Fruit fly (Drosophila melanogaster): ENCODE measurements around the gene CG42494.

Gene CG42494

dm6 chr3L:3198447-3199402, 14.5 kb downstream of the CG42494 start, which contains the start of the genes CG32276 and gry:
CG32276 (minus strand) TSS chr3L:3199047.
gry (plus strand) TSS chr3L:3199090.
- TF ChIP-seq OdsH (GFP tag; optimal IDR thresholded peaks at IDR 0.05), result peak; percentile 75
- peak; percentile 76 for TF ChIP-seq ey (GFP tag; optimal IDR thresholded peaks at IDR 0.05)
- TF ChIP-seq Dfd (GFP tag; optimal IDR thresholded peaks at IDR 0.05), result no peak
- TF ChIP-seq h (GFP tag; optimal IDR thresholded peaks at IDR 0.05), result peak; percentile 90
- no peak for TF ChIP-seq brk (GFP tag; optimal IDR thresholded peaks at IDR 0.05)
- peak; percentile 90 for TF ChIP-seq jim (GFP tag; optimal IDR thresholded peaks at IDR 0.05)
- TF ChIP-seq Rel (GFP tag; optimal IDR thresholded peaks at IDR 0.05), result no peak
- peak; percentile 73 for TF ChIP-seq Rel (tag; optimal IDR thresholded peaks at IDR 0.05)
- no peak for TF ChIP-seq Mio (GFP tag; optimal IDR thresholded peaks at IDR 0.05)
- no peak for TF ChIP-seq dl (GFP tag; optimal IDR thresholded peaks at IDR 0.05; ENCODE audit: insufficient read depth in 1 of 2, partially characterized antibody in 2 of 2)
- TF ChIP-seq Hr78 (GFP tag; optimal IDR thresholded peaks at IDR 0.05), result no peak
- no peak for TF ChIP-seq Abd-B (GFP tag; optimal IDR thresholded peaks at IDR 0.05)
- peak; percentile 69 for TF ChIP-seq sv (GFP tag; optimal IDR thresholded peaks at IDR 0.05)
- TF ChIP-seq Hnf4 (GFP tag; optimal IDR thresholded peaks at IDR 0.05), result no peak
- no peak for TF ChIP-seq pan (optimal IDR thresholded peaks at IDR 0.05)
- TF ChIP-seq HLH106 (tag; optimal IDR thresholded peaks at IDR 0.05), result peak; percentile 79
- TF ChIP-seq fru (GFP tag; optimal IDR thresholded peaks at IDR 0.05), result peak; percentile 89
- TF ChIP-seq Vsx2 (GFP tag; optimal IDR thresholded peaks at IDR 0.05; ENCODE audit: partially characterized antibody), result no peak
- TF ChIP-seq Jra (GFP tag; optimal IDR thresholded peaks at IDR 0.05), result no peak
- TF ChIP-seq Myc (optimal IDR thresholded peaks at IDR 0.05), result peak; percentile 83
- peak; percentile 18 for TF ChIP-seq CG32264 (GFP tag; optimal IDR thresholded peaks at IDR 0.05)
- no peak for TF ChIP-seq tai (GFP tag; optimal IDR thresholded peaks at IDR 0.05)
- no peak for TF ChIP-seq sage (GFP tag; optimal IDR thresholded peaks at IDR 0.05)
- no peak for TF ChIP-seq lola (GFP tag; optimal IDR thresholded peaks at IDR 0.05)
- no peak for TF ChIP-seq GATAd (GFP tag; optimal IDR thresholded peaks at IDR 0.05)
- TF ChIP-seq br (GFP tag; optimal IDR thresholded peaks at IDR 0.05), result peak; percentile 81
- peak; percentile 80 for TF ChIP-seq Sp1 (GFP tag; optimal IDR thresholded peaks at IDR 0.05)
- TF ChIP-seq rgr (GFP tag; optimal IDR thresholded peaks at IDR 0.05), result peak; percentile 87
- peak; percentile 57 for TF ChIP-seq Hr83 (GFP tag; optimal IDR thresholded peaks at IDR 0.05; ENCODE audit: poor library complexity, severe bottlenecking)
- TF ChIP-seq dsf (GFP tag; optimal IDR thresholded peaks at IDR 0.05; ENCODE audit: borderline replicate concordance), result no peak
- peak in 1 of 2 experiments; percentile 90 for TF ChIP-seq foxo (GFP tag; optimal IDR thresholded peaks at IDR 0.05)
- TF ChIP-seq CG9705 (GFP tag; optimal IDR thresholded peaks at IDR 0.05), result peak; percentile 63
- TF ChIP-seq Dif (GFP tag; optimal IDR thresholded peaks at IDR 0.05; ENCODE audit: partially characterized antibody), result no peak
- TF ChIP-seq psq (GFP tag; optimal IDR thresholded peaks at IDR 0.05), result peak; percentile 62
- peak; percentile 88 for TF ChIP-seq woc (GFP tag; optimal IDR thresholded peaks at IDR 0.05)
- TF ChIP-seq CrebA (GFP tag; optimal IDR thresholded peaks at IDR 0.05; ENCODE audit: borderline replicate concordance), result peak; percentile 97
- no peak for TF ChIP-seq N (GFP tag; optimal IDR thresholded peaks at IDR 0.05)
- TF ChIP-seq dmrt93B (GFP tag; optimal IDR thresholded peaks at IDR 0.05), result no peak
- no peak for TF ChIP-seq usp (GFP tag; optimal IDR thresholded peaks at IDR 0.05)

- no peak for TF ChIP-seq lola (GFP tag; optimal IDR thresholded peaks at IDR 0.05)
- TF ChIP-seq dl (GFP tag; optimal IDR thresholded peaks at IDR 0.05; ENCODE audit: insufficient read depth in 1 of 2, partially characterized antibody in 2 of 2), result no peak
- no peak for TF ChIP-seq foxo (GFP tag; optimal IDR thresholded peaks at IDR 0.05)
- TF ChIP-seq CG32264 (GFP tag; optimal IDR thresholded peaks at IDR 0.05), result no peak
- TF ChIP-seq usp (GFP tag; optimal IDR thresholded peaks at IDR 0.05), result no peak
Measured at dm6 chr3L:3203062-3203461, 18.9 kb downstream of the CG42494 start, which contains the start of gene CG32271. CG32271 (minus strand) TSS chr3L:3203162.

Data from whole organism, wandering third instar larva.